Fruit fly (Drosophila melanogaster): ENCODE data around the gene CG3168.
A peak's percentile ranks its signal among the peaks of the same experiment; 100 is the strongest.

dm6 chrX:6673637-6674487, 65.9 kb downstream of the CG3168 start, which contains the start of the genes CG3198 and Mcm6:
- TF ChIP-seq CG33017 (tag; optimal IDR thresholded peaks at IDR 0.05): no peak
- TF ChIP-seq cnc (optimal IDR thresholded peaks at IDR 0.05): no peak
- no peak for TF ChIP-seq Clk (GFP tag; optimal IDR thresholded peaks at IDR 0.05)
- no peak for TF ChIP-seq toe (GFP tag; optimal IDR thresholded peaks at IDR 0.05)
- TF ChIP-seq kay (GFP tag; ENCODE audit: borderline replicate concordance): no peak
- TF ChIP-seq CG7101 (tag; optimal IDR thresholded peaks at IDR 0.05): no peak
- TF ChIP-seq Crg-1 (GFP tag; optimal IDR thresholded peaks at IDR 0.05): no peak
- TF ChIP-seq Hr96 (GFP tag; optimal IDR thresholded peaks at IDR 0.05): no peak
- TF ChIP-seq tj (GFP tag; optimal IDR thresholded peaks at IDR 0.05): no peak
- TF ChIP-seq CG11617 (GFP tag; optimal IDR thresholded peaks at IDR 0.05): peak; percentile 33
- no peak for TF ChIP-seq CG7045 (GFP tag; optimal IDR thresholded peaks at IDR 0.05)
- TF ChIP-seq bab1 (GFP tag; optimal IDR thresholded peaks at IDR 0.05): no peak
- TF ChIP-seq CG14711 (tag; optimal IDR thresholded peaks at IDR 0.05): no peak
- no peak for TF ChIP-seq CG1620 (GFP tag; optimal IDR thresholded peaks at IDR 0.05)
